Worm (Caenorhabditis elegans): Measurements from ENCODE around the gene prdx-2.

The prdx-2 gene

ce11 chrII:5395594-5395993 is 17.6 kb downstream of the prdx-2 start, which contains the start of gene pink-1:
TSS of gene pink-1 (minus strand) at chrII:5395694.
- TF ChIP-seq cnd-1 (tag; optimal IDR thresholded peaks at IDR 0.05) = no peak
- no peak for TF ChIP-seq ceh-83 (GFP tag; optimal IDR thresholded peaks at IDR 0.05)
- no peak for TF ChIP-seq bed-3 (GFP tag; optimal IDR thresholded peaks at IDR 0.05)
- no peak for TF ChIP-seq nhr-76 (tag; optimal IDR thresholded peaks at IDR 0.05)
- no peak for TF ChIP-seq ztf-11 (tag; optimal IDR thresholded peaks at IDR 0.05)
- no peak for TF ChIP-seq ceh-43 (GFP tag; optimal IDR thresholded peaks at IDR 0.05)
- TF ChIP-seq zip-8 (tag; optimal IDR thresholded peaks at IDR 0.05) = no peak
- TF ChIP-seq ham-2 (GFP tag; optimal IDR thresholded peaks at IDR 0.05) = no peak
- TF ChIP-seq mab-5 (tag; optimal IDR thresholded peaks at IDR 0.05) = no peak
- TF ChIP-seq ces-1 (GFP tag; optimal IDR thresholded peaks at IDR 0.05) = no peak
- TF ChIP-seq M03D4.4 (tag; optimal IDR thresholded peaks at IDR 0.05) = no peak
- TF ChIP-seq unc-62 (GFP tag; optimal IDR thresholded peaks at IDR 0.05) = no peak
- no peak for TF ChIP-seq hlh-1 (tag; optimal IDR thresholded peaks at IDR 0.05)
- no peak for TF ChIP-seq tbx-8 (GFP tag; optimal IDR thresholded peaks at IDR 0.05)
- no peak for TF ChIP-seq nhr-237 (tag; optimal IDR thresholded peaks at IDR 0.05)
- TF ChIP-seq nhr-28 (tag; optimal IDR thresholded peaks at IDR 0.05) = no peak
- no peak for TF ChIP-seq lin-32 (GFP tag; optimal IDR thresholded peaks at IDR 0.05)

- no peak for TF ChIP-seq mls-2 (tag; optimal IDR thresholded peaks at IDR 0.05)
- TF ChIP-seq pha-4 (tag; optimal IDR thresholded peaks at IDR 0.05) = peak; percentile 65
- no peak for TF ChIP-seq ztf-11 (tag; optimal IDR thresholded peaks at IDR 0.05)
- TF ChIP-seq ceh-39 (tag; optimal IDR thresholded peaks at IDR 0.05) = no peak
- TF ChIP-seq mep-1 (tag; optimal IDR thresholded peaks at IDR 0.05) = no peak
- no peak for TF ChIP-seq nhr-76 (tag; optimal IDR thresholded peaks at IDR 0.05)
- no peak for TF ChIP-seq snpc-4 (tag; optimal IDR thresholded peaks at IDR 0.05)
- TF ChIP-seq unc-120 (tag; optimal IDR thresholded peaks at IDR 0.05; ENCODE audit: poor library complexity, severe bottlenecking) = no peak
Measured at ce11 chrII:5398779-5399178, 20.8 kb downstream of the prdx-2 start, which contains the start of gene fbxl-3. TSS of gene fbxl-3 (minus strand) at chrII:5398902.

DNA sequence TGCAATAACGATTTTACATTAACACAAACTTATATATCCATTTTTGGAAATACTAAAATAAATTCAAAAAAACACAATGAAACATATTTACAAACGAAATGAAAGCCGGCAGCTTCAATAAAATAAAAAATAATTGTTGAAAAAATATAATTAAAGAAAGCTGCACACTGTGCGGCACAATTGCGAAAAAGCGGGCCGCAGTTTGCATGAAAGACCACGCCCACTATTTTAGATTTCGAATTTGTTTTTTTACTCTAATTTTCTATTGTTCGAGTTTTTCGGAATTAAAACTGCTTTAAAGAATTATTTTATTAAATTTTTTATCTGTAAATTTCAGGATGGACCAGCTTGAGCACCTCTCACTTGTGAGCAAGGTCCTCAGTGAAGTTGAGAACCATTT is 21.2 kb downstream of the prdx-2 start, which contains the start of gene mog-5:
mog-5 (plus strand) TSS at position 338 of the 400 bp plus-strand sequence.
- TF ChIP-seq mab-5 (tag; optimal IDR thresholded peaks at IDR 0.05) (no peak), unc-120 (tag; optimal IDR thresholded peaks at IDR 0.05; ENCODE audit: poor library complexity, severe bottlenecking) (no peak), sem-2 (GFP tag; optimal IDR thresholded peaks at IDR 0.05) (peak; percentile 16), nhr-237 (tag; optimal IDR thresholded peaks at IDR 0.05) (peak; percentile 8), ceh-43 (GFP tag; optimal IDR thresholded peaks at IDR 0.05) (peak; percentile 86), zip-8 (tag; optimal IDR thresholded peaks at IDR 0.05) (no peak), ces-1 (GFP tag; optimal IDR thresholded peaks at IDR 0.05) (peak; percentile 74), ceh-83 (GFP tag; optimal IDR thresholded peaks at IDR 0.05) (no peak), M03D4.4 (tag; optimal IDR thresholded peaks at IDR 0.05) (peak; percentile 74), snpc-4 (tag; optimal IDR thresholded peaks at IDR 0.05) (no peak), pha-4 (tag; optimal IDR thresholded peaks at IDR 0.05) (no peak), drap-1 (GFP tag; optimal IDR thresholded peaks at IDR 0.05) (peak; percentile 40), elt-3 (tag; optimal IDR thresholded peaks at IDR 0.05) (no peak), lsy-2 (tag; optimal IDR thresholded peaks at IDR 0.05) (peak; percentile 15), unc-62 (GFP tag; optimal IDR thresholded peaks at IDR 0.05) (no peak), blmp-1 (tag; optimal IDR thresholded peaks at IDR 0.05) (peak; percentile 18), bed-3 (GFP tag; optimal IDR thresholded peaks at IDR 0.05) (peak; percentile 40), hlh-1 (tag; optimal IDR thresholded peaks at IDR 0.05) (peak; percentile 52), ham-2 (GFP tag; optimal IDR thresholded peaks at IDR 0.05) (peak; percentile 58), mep-1 (tag; optimal IDR thresholded peaks at IDR 0.05) (peak; percentile 33)

- TF ChIP-seq mls-2 (tag; optimal IDR thresholded peaks at IDR 0.05) (no peak), sem-2 (GFP tag; optimal IDR thresholded peaks at IDR 0.05) (no peak), ceh-83 (GFP tag; optimal IDR thresholded peaks at IDR 0.05) (no peak), elt-3 (tag; optimal IDR thresholded peaks at IDR 0.05) (no peak), unc-39 (tag; optimal IDR thresholded peaks at IDR 0.05) (no peak), nhr-12 (tag; optimal IDR thresholded peaks at IDR 0.05) (no peak), hlh-1 (tag; optimal IDR thresholded peaks at IDR 0.05) (no peak), sptf-1 (tag; optimal IDR thresholded peaks at IDR 0.05) (no peak), ham-2 (GFP tag; optimal IDR thresholded peaks at IDR 0.05) (no peak), mep-1 (tag; optimal IDR thresholded peaks at IDR 0.05) (no peak)
Measured at ce11 chrII:5407548-5407947, 29.6 kb downstream of the prdx-2 start, which contains the start of gene clec-141. TSS of gene clec-141 (minus strand) at chrII:5407648.

- TF ChIP-seq drap-1 (GFP tag; optimal IDR thresholded peaks at IDR 0.05) (no peak), nhr-76 (tag; optimal IDR thresholded peaks at IDR 0.05) (no peak), nhr-237 (tag; optimal IDR thresholded peaks at IDR 0.05) (no peak), nhr-12 (tag; optimal IDR thresholded peaks at IDR 0.05) (no peak)
Measured at ce11 chrII:5408924-5409323, 30.9 kb downstream of the prdx-2 start, which contains the start of the genes EEED8.12 and EEED8.4. TSS of gene EEED8.12 (minus strand) at chrII:5409024. TSS of gene EEED8.4 (plus strand) at chrII:5409319.
